Worm (Caenorhabditis elegans): ENCODE data around the gene str-97.

Gene str-97

ce11 chrV:16182918-16183317 is 27.9 kb upstream of the str-97 start, which contains the start of gene srh-277:
srh-277 (plus strand) TSS chrV:16183218.
- TF ChIP-seq ztf-16 (tag; optimal IDR thresholded peaks at IDR 0.05) = no peak
- no peak for TF ChIP-seq C38D4.7 (GFP tag; optimal IDR thresholded peaks at IDR 0.05)
- TF ChIP-seq ceh-18 (tag; optimal IDR thresholded peaks at IDR 0.05) = no peak
- TF ChIP-seq K09A11.1 (tag; optimal IDR thresholded peaks at IDR 0.05; ENCODE audit: insufficient read depth) = no peak
- TF ChIP-seq hlh-30 (tag; optimal IDR thresholded peaks at IDR 0.05; ENCODE audit: insufficient read depth) = no peak
- no peak for TF ChIP-seq pag-3 (tag; optimal IDR thresholded peaks at IDR 0.05; ENCODE audit: borderline replicate concordance)
- no peak for TF ChIP-seq unc-86 (tag; optimal IDR thresholded peaks at IDR 0.05)
- TF ChIP-seq ceh-31 (tag; optimal IDR thresholded peaks at IDR 0.05) = no peak
- no peak for TF ChIP-seq pha-2 (tag; optimal IDR thresholded peaks at IDR 0.05)
- no peak for TF ChIP-seq che-1 (tag; optimal IDR thresholded peaks at IDR 0.05)
- no peak for TF ChIP-seq ceh-19 (GFP tag; optimal IDR thresholded peaks at IDR 0.05)
- no peak for TF ChIP-seq pax-1 (tag; optimal IDR thresholded peaks at IDR 0.05)
- no peak for TF ChIP-seq pros-1 (tag; optimal IDR thresholded peaks at IDR 0.05)
- no peak for TF ChIP-seq T23F11.4 (GFP tag; optimal IDR thresholded peaks at IDR 0.05)
- TF ChIP-seq ets-4 (tag; optimal IDR thresholded peaks at IDR 0.05) = no peak
- no peak for TF ChIP-seq hlh-8 (tag; optimal IDR thresholded peaks at IDR 0.05)
- TF ChIP-seq ceh-34 (tag; optimal IDR thresholded peaks at IDR 0.05) = no peak
- TF ChIP-seq zip-5 (tag; optimal IDR thresholded peaks at IDR 0.05) = no peak
- TF ChIP-seq F13H6.1 (tag; optimal IDR thresholded peaks at IDR 0.05) = no peak
- no peak for TF ChIP-seq sox-2 (GFP tag; IDR thresholded peaks at IDR 0.05)

ce11 chrV:16182110-16182509 is 27.1 kb upstream of the str-97 start, which contains the start of gene srz-13:
srz-13 (plus strand) TSS chrV:16182410.
- TF ChIP-seq ceh-48 (tag; optimal IDR thresholded peaks at IDR 0.05) (no peak), hlh-8 (tag; optimal IDR thresholded peaks at IDR 0.05) (no peak), dmd-4 (tag; optimal IDR thresholded peaks at IDR 0.05; ENCODE audit: borderline replicate concordance) (no peak), npax-4 (tag; optimal IDR thresholded peaks at IDR 0.05) (no peak), unc-55 (GFP tag; optimal IDR thresholded peaks at IDR 0.05) (no peak), pat-9 (tag; optimal IDR thresholded peaks at IDR 0.05) (no peak), lim-6 (tag; optimal IDR thresholded peaks at IDR 0.05) (no peak), syd-9 (tag; optimal IDR thresholded peaks at IDR 0.05) (no peak), C38D4.7 (GFP tag; optimal IDR thresholded peaks at IDR 0.05) (no peak), unc-42 (tag; optimal IDR thresholded peaks at IDR 0.05) (no peak), ceh-45 (GFP tag; IDR thresholded peaks at IDR 0.05) (no peak), pha-4 (tag; optimal IDR thresholded peaks at IDR 0.05) (no peak), ets-4 (tag; optimal IDR thresholded peaks at IDR 0.05) (no peak), ahr-1 (tag; optimal IDR thresholded peaks at IDR 0.05) (no peak), ceh-6 (GFP tag; optimal IDR thresholded peaks at IDR 0.05) (no peak), C08G9.2 (tag; optimal IDR thresholded peaks at IDR 0.05) (no peak), rnt-1 (tag; optimal IDR thresholded peaks at IDR 0.05) (no peak)

- TF ChIP-seq Y22D7AL.16 (tag; optimal IDR thresholded peaks at IDR 0.05) = no peak
- TF ChIP-seq ceh-31 (tag; optimal IDR thresholded peaks at IDR 0.05) = no peak
- TF ChIP-seq C38D4.7 (GFP tag; optimal IDR thresholded peaks at IDR 0.05) = no peak
- no peak for TF ChIP-seq pag-3 (tag; optimal IDR thresholded peaks at IDR 0.05; ENCODE audit: borderline replicate concordance)
- TF ChIP-seq ceh-48 (tag; optimal IDR thresholded peaks at IDR 0.05) = no peak
- no peak for TF ChIP-seq fkh-10 (GFP tag; optimal IDR thresholded peaks at IDR 0.05)
- no peak for TF ChIP-seq elt-2 (tag; optimal IDR thresholded peaks at IDR 0.05)
- TF ChIP-seq unc-86 (tag; optimal IDR thresholded peaks at IDR 0.05) = no peak
- no peak for TF ChIP-seq F13H6.1 (tag; optimal IDR thresholded peaks at IDR 0.05)
- TF ChIP-seq hlh-15 (tag; optimal IDR thresholded peaks at IDR 0.05) = no peak
- no peak for TF ChIP-seq npax-4 (tag; optimal IDR thresholded peaks at IDR 0.05)
These were observed 25.3 kb upstream of the str-97 start, which contains the start of gene str-106 for ce11 chrV:16180350-16180749. str-106 (plus strand) TSS chrV:16180650.

Measured in whole organism, late embryonic.